Worm (Caenorhabditis elegans) whole organism, young adult: ENCODE results near the gene rpl-11.1.

Experiments used
- B0019.2 ChIP-seq: fragments of 200-800 bp; sonication (Bioruptor generic); conservative IDR thresholded peaks from 2 replicates; pipeline ENCODE4 v1.3.6; 2022; ENCODE audit warnings: missing genetic modification reagents, missing genetic modification characterization, missing compliant biosample characterization
- C06A6.2 ChIP-seq: fragments of 200-800 bp; sonication (Bioruptor generic); conservative IDR thresholded peaks from 2 replicates; pipeline ENCODE4 v1.3.6; 2022; ENCODE audit warnings: missing genetic modification characterization, missing compliant biosample characterization
- C17E4.6 ChIP-seq: fragments of 200-800 bp; sonication (Bioruptor generic); IDR thresholded peaks from 2 replicates; pipeline ENCODE4 v1.3.6; 2022; ENCODE audit warnings: missing genetic modification reagents, missing genetic modification characterization, missing compliant biosample characterization
- F33H1.4 ChIP-seq: fragments of 200-800 bp; sonication (Bioruptor generic); IDR thresholded peaks from 2 replicates; pipeline ENCODE4 v1.3.6; 2022; ENCODE audit warnings: missing genetic modification reagents, missing genetic modification characterization, missing compliant biosample characterization
- K11D2.4 ChIP-seq: fragments of 200-800 bp; sonication (Bioruptor generic); IDR thresholded peaks from 2 replicates; pipeline ENCODE4 v1.3.6; 2022; ENCODE audit warnings: missing genetic modification reagents, missing genetic modification characterization, missing compliant biosample characterization
- T26A5.8 ChIP-seq: sonication (generic microtip); optimal IDR thresholded peaks from 2 replicates; lab custom pipeline; 2016; ENCODE audit warnings: missing genetic modification characterization, missing compliant biosample characterization
- Y53F4B.3 ChIP-seq: fragments of 200-800 bp; sonication (Bioruptor generic); IDR thresholded peaks from 2 replicates; pipeline ENCODE4 v1.3.6; 2022; ENCODE audit warnings: missing genetic modification reagents, missing genetic modification characterization, missing compliant biosample characterization
- Y53G8AR.9 ChIP-seq: fragments of 200-800 bp; sonication (Bioruptor generic); conservative IDR thresholded peaks from 2 replicates; pipeline ENCODE4 v1.3.6; 2022; ENCODE audit warnings: missing genetic modification reagents, missing genetic modification characterization, missing compliant biosample characterization
- Y56A3A.18 ChIP-seq: fragments of 200-800 bp; sonication (Bioruptor generic); IDR thresholded peaks from 2 replicates; pipeline ENCODE4 v1.3.6; 2022; ENCODE audit warnings: missing genetic modification reagents, missing genetic modification characterization, missing compliant biosample characterization
- Y95B8A.8 ChIP-seq: fragments of 200-800 bp; sonication (Bioruptor generic); IDR thresholded peaks from 2 replicates; pipeline ENCODE4 v1.3.6; 2022; ENCODE audit warnings: missing genetic modification reagents, missing genetic modification characterization, missing compliant biosample characterization
- ZK185.1 ChIP-seq: sonication (generic microtip); optimal IDR thresholded peaks from 2 replicates; lab custom pipeline; 2016; ENCODE audit warnings: mild to moderate bottlenecking, missing genetic modification characterization, missing compliant biosample characterization; ENCODE audit not compliant: poor library complexity, severe bottlenecking
- atf-7 ChIP-seq: sonication (generic microtip); optimal IDR thresholded peaks from 2 replicates; lab custom pipeline; 2017; ENCODE audit warnings: mild to moderate bottlenecking, missing genetic modification characterization, missing compliant biosample characterization
- athp-1 ChIP-seq: sonication (generic microtip); optimal IDR thresholded peaks from 2 replicates; lab custom pipeline; 2017; ENCODE audit warnings: mild to moderate bottlenecking, missing genetic modification characterization, missing compliant biosample characterization
- attf-3 ChIP-seq: fragments of 200-800 bp; sonication (Bioruptor generic); conservative IDR thresholded peaks from 2 replicates; pipeline ENCODE4 v1.3.6; 2022; ENCODE audit warnings: missing genetic modification reagents, missing genetic modification characterization, missing compliant biosample characterization
- attf-5 ChIP-seq: fragments of 200-800 bp; sonication (Bioruptor generic); optimal IDR thresholded peaks from 2 replicates; lab custom pipeline; 2018; ENCODE audit warnings: mild to moderate bottlenecking, missing genetic modification characterization, missing compliant biosample characterization
- attf-6 ChIP-seq: fragments of 200-800 bp; sonication (Bioruptor generic); IDR thresholded peaks from 2 replicates; pipeline ENCODE4 v1.3.6; 2022; ENCODE audit warnings: missing genetic modification reagents, missing genetic modification characterization, missing compliant biosample characterization
- bed-1 ChIP-seq: fragments of 200-800 bp; sonication (Bioruptor generic); IDR thresholded peaks from 2 replicates; pipeline ENCODE4 v1.3.6; 2022; ENCODE audit warnings: missing genetic modification reagents, missing genetic modification characterization, missing compliant biosample characterization
- bed-2 ChIP-seq: fragments of 200-800 bp; sonication (Bioruptor generic); IDR thresholded peaks from 2 replicates; pipeline ENCODE4 v1.3.6; 2022; ENCODE audit warnings: missing genetic modification reagents, missing genetic modification characterization, missing compliant biosample characterization
- ceh-100 ChIP-seq: fragments of 200-800 bp; sonication (Bioruptor generic); IDR thresholded peaks from 2 replicates; pipeline ENCODE4 v1.3.6; 2022; ENCODE audit warnings: missing genetic modification reagents, missing genetic modification characterization, missing compliant biosample characterization
- ceh-58 ChIP-seq: fragments of 200-800 bp; sonication (Bioruptor generic); IDR thresholded peaks from 2 replicates; pipeline ENCODE4 v1.3.6; 2022; ENCODE audit warnings: missing genetic modification characterization, missing compliant biosample characterization
- ceh-79 ChIP-seq: sonication (generic microtip); optimal IDR thresholded peaks from 2 replicates; lab custom pipeline; 2017; ENCODE audit warnings: mild to moderate bottlenecking, missing genetic modification characterization, missing compliant biosample characterization
- die-1 ChIP-seq: sonication (generic microtip); optimal IDR thresholded peaks from 2 replicates; lab custom pipeline; 2016; ENCODE audit warnings: missing genotype, mild to moderate bottlenecking, missing genetic modification characterization, missing compliant biosample characterization
- dox-1 ChIP-seq: fragments of 200-800 bp; sonication (Bioruptor generic); IDR thresholded peaks from 2 replicates; pipeline ENCODE4 v1.3.6; 2022; ENCODE audit warnings: missing genetic modification reagents, missing genetic modification characterization, missing compliant biosample characterization
- egrh-3 ChIP-seq: fragments of 200-800 bp; sonication (Bioruptor generic); IDR thresholded peaks from 2 replicates; pipeline ENCODE4 v1.3.6; 2022; ENCODE audit warnings: missing genetic modification reagents, missing genetic modification characterization, missing compliant biosample characterization
- ets-4 ChIP-seq: fragments of 200-800 bp; sonication (Bioruptor generic); optimal IDR thresholded peaks from 2 replicates; lab custom pipeline; 2018; ENCODE audit warnings: mild to moderate bottlenecking, missing genetic modification characterization, missing compliant biosample characterization
- fkh-3 ChIP-seq: sonication (generic microtip); optimal IDR thresholded peaks from 2 replicates; lab custom pipeline; 2016; ENCODE audit warnings: mild to moderate bottlenecking, missing genetic modification characterization, missing compliant biosample characterization
- hmg-20 ChIP-seq: fragments of 200-800 bp; sonication (Bioruptor generic); IDR thresholded peaks from 2 replicates; pipeline ENCODE4 v1.3.6; 2022; ENCODE audit warnings: missing genetic modification reagents, missing genetic modification characterization, missing compliant biosample characterization
- let-607 ChIP-seq, 2 experiments: fragments of 200-800 bp in 1 of 2; sonication (Bioruptor generic) in 1 of 2; sonication (generic microtip) in 1 of 2; optimal IDR thresholded peaks; 2 replicates each; lab custom pipeline; 2016 to 2018; ENCODE audit warnings: mild to moderate bottlenecking in 2 of 2, missing compliant biosample characterization in 2 of 2, missing genetic modification characterization in 2 of 2, moderate library complexity in 2 of 2, missing genotype in 1 of 2
- lin-35 ChIP-seq, 3 experiments: fragments of 150-350 bp in 2 of 3; sonication (generic microtip) in 1 of 3; optimal IDR thresholded peaks; 2 replicates each; lab custom pipeline; 2014 to 2018; ENCODE audit warnings: missing biosample characterization in 3 of 3, missing genetic modification characterization in 3 of 3, missing genetic modification reagents in 3 of 3
- lin-40 ChIP-seq: sonication (generic microtip); optimal IDR thresholded peaks from 2 replicates; lab custom pipeline; 2016; ENCODE audit warnings: missing genetic modification characterization, mild to moderate bottlenecking, missing compliant biosample characterization, missing genotype, missing genetic modification reagents
- lir-1 ChIP-seq: fragments of 200-800 bp; sonication (Bioruptor generic); conservative IDR thresholded peaks from 2 replicates; pipeline ENCODE4 v1.3.6; 2022; ENCODE audit warnings: missing genetic modification reagents, missing genetic modification characterization, missing compliant biosample characterization
- madf-10 ChIP-seq: sonication (generic microtip); optimal IDR thresholded peaks from 2 replicates; lab custom pipeline; 2016; ENCODE audit warnings: mild to moderate bottlenecking, missing genetic modification characterization, missing compliant biosample characterization
- mes-4 ChIP-seq: sonication (generic microtip); optimal IDR thresholded peaks from 2 replicates; lab custom pipeline; 2016; ENCODE audit warnings: missing genotype, missing genetic modification characterization, missing compliant biosample characterization
- mxl-1 ChIP-seq: sonication (generic microtip); optimal IDR thresholded peaks from 2 replicates; lab custom pipeline; 2016; ENCODE audit warnings: missing genetic modification characterization, missing compliant biosample characterization
- nfyb-1 ChIP-seq: fragments of 200-800 bp; sonication (Bioruptor generic); IDR thresholded peaks from 2 replicates; pipeline ENCODE4 v1.3.6; 2022; ENCODE audit warnings: missing genetic modification reagents, missing genetic modification characterization, missing compliant biosample characterization
- nhr-80 ChIP-seq: sonication (generic microtip); optimal IDR thresholded peaks from 2 replicates; lab custom pipeline; 2016; ENCODE audit warnings: missing genetic modification characterization, missing compliant biosample characterization
- nhr-90 ChIP-seq: sonication (generic microtip); optimal IDR thresholded peaks from 2 replicates; lab custom pipeline; 2016; ENCODE audit warnings: missing genotype, mild to moderate bottlenecking, missing genetic modification characterization, missing compliant biosample characterization
- pbrm-1 ChIP-seq: fragments of 200-800 bp; sonication (Bioruptor generic); IDR thresholded peaks from 2 replicates; pipeline ENCODE4 v1.3.6; 2022; ENCODE audit warnings: missing genetic modification reagents, missing genetic modification characterization, missing compliant biosample characterization
- rpc-1 ChIP-seq, 2 experiments: fragments of 150-350 bp in 1 of 2; sonication (generic microtip) in 1 of 2; optimal IDR thresholded peaks; 2 replicates each; lab custom pipeline; 2014 to 2018; ENCODE audit warnings: missing biosample characterization in 1 of 2, missing genetic modification characterization in 1 of 2, missing genetic modification reagents in 1 of 2, missing genotype in 1 of 2
- sptf-2 ChIP-seq: fragments of 200-800 bp; sonication (Bioruptor generic); optimal IDR thresholded peaks from 2 replicates; lab custom pipeline; 2018; ENCODE audit warnings: mild to moderate bottlenecking, missing genetic modification characterization, missing compliant biosample characterization
- tlf-1 ChIP-seq: fragments of 200-800 bp; sonication (Bioruptor generic); optimal IDR thresholded peaks from 2 replicates; lab custom pipeline; 2018; ENCODE audit warnings: mild to moderate bottlenecking, missing genetic modification characterization, missing compliant biosample characterization
- unc-130 ChIP-seq: sonication (generic microtip); optimal IDR thresholded peaks from 2 replicates; lab custom pipeline; 2016; ENCODE audit warnings: missing genetic modification reagents, missing genetic modification characterization, missing compliant biosample characterization
- unc-62 ChIP-seq: fragments of 150-350 bp; optimal IDR thresholded peaks from 2 replicates; lab custom pipeline; 2014; ENCODE audit warnings: missing biosample characterization, missing genetic modification reagents, missing genetic modification characterization
- zfh-2 ChIP-seq: fragments of 200-800 bp; sonication (Bioruptor generic); conservative IDR thresholded peaks from 2 replicates; pipeline ENCODE4 v1.3.6; 2022; ENCODE audit warnings: missing genetic modification reagents, missing genetic modification characterization, missing compliant biosample characterization
- zim-3 ChIP-seq: sonication (generic microtip); optimal IDR thresholded peaks from 2 replicates; lab custom pipeline; 2017; ENCODE audit warnings: mild to moderate bottlenecking, missing genetic modification characterization, moderate library complexity, missing compliant biosample characterization
- ztf-18 ChIP-seq: sonication (generic microtip); optimal IDR thresholded peaks from 2 replicates; lab custom pipeline; 2016; ENCODE audit warnings: missing genotype, mild to moderate bottlenecking, missing genetic modification characterization, missing compliant biosample characterization
- ztf-26 ChIP-seq: sonication (generic microtip); optimal IDR thresholded peaks from 2 replicates; lab custom pipeline; 2017; ENCODE audit warnings: missing genetic modification characterization, missing compliant biosample characterization
- ztf-28 ChIP-seq: fragments of 200-800 bp; sonication (Bioruptor generic); IDR thresholded peaks from 2 replicates; pipeline ENCODE4 v1.3.6; 2022; ENCODE audit warnings: missing genetic modification reagents, missing genetic modification characterization, missing compliant biosample characterization
- ztf-3 ChIP-seq: fragments of 200-800 bp; sonication (Bioruptor generic); optimal IDR thresholded peaks from 2 replicates; lab custom pipeline; 2018; ENCODE audit warnings: mild to moderate bottlenecking, missing genetic modification characterization, missing compliant biosample characterization
- ztf-6 ChIP-seq: fragments of 200-800 bp; sonication (Bioruptor generic); IDR thresholded peaks from 2 replicates; pipeline ENCODE4 v1.3.6; 2022; ENCODE audit warnings: missing genetic modification reagents, missing genetic modification characterization, missing compliant biosample characterization

Gene rpl-11.1

DNA sequence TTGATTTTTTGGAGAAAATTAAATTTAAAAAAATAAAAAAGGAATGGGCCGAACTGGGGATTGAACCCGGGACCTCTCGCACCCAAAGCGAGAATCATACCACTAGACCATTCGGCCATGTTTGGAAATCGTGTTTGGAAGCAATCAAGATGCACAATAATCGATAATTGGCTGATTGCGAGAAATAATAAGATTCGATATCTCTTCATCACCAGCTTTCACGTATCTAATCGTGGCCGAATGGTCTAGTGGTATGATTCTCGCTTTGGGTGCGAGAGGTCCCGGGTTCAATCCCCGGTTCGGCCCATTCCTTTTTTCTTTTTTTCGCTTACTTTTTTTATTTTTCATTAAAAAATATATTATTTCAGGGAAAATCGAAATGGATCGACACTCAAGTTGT lies 3.8 kb downstream of the rpl-11.1 start:
- TF ChIP-seq ztf-26 (tag; lab: Kevin White, UChicago) (no peak), unc-62 (GFP tag; lab: Kevin White, UChicago) (no peak), egrh-3 (no peak), atf-7 (tag; lab: Kevin White, UChicago) (no peak), let-607 (tag; optimal IDR thresholded peaks at IDR 0.05; lab: Kevin White, UChicago) (no peak), athp-1 (peak; percentile 9), nhr-80 (tag; lab: Kevin White, UChicago) (no peak), F33H1.4 (0 out of 2 replicates have a peak, but pooled peaks have one; percentile 13), ztf-6 (no peak), Y53G8AR.9 (GFP tag; lab: Robert Waterston, UW) (0 out of 2 replicates have a peak, but pooled peaks have one; percentile 33), rpc-1 (optimal IDR thresholded peaks at IDR 0.05; lab: Kevin White, UChicago) (peak; percentile 58), rpc-1 (tag; optimal IDR thresholded peaks at IDR 0.05; lab: Kevin White, UChicago) (peak; percentile 76), mes-4 (tag; lab: Kevin White, UChicago) (no peak), ztf-28 (GFP tag; lab: Robert Waterston, UW) (no peak), C06A6.2 (no peak), ztf-3 (GFP tag; lab: Kevin White, UChicago) (no peak), bed-2 (GFP tag; lab: Robert Waterston, UW) (no peak), K11D2.4 (GFP tag; lab: Robert Waterston, UW) (no peak), nfyb-1 (GFP tag; lab: Robert Waterston, UW) (no peak), tlf-1 (GFP tag; lab: Kevin White, UChicago) (no peak), Y56A3A.18 (GFP tag; lab: Robert Waterston, UW) (no peak), ZK185.1 (tag; lab: Kevin White, UChicago) (no peak), ceh-58 (GFP tag; lab: Robert Waterston, UW) (no peak), unc-130 (GFP tag; lab: Kevin White, UChicago) (no peak), attf-3 (GFP tag; lab: Robert Waterston, UW) (0 out of 2 replicates have a peak, but pooled peaks have one; percentile 13), zim-3 (tag; lab: Kevin White, UChicago) (no peak), attf-6 (0 out of 2 replicates have a peak, but pooled peaks have one; percentile 13), sptf-2 (GFP tag; lab: Kevin White, UChicago) (no peak), ztf-18 (tag; lab: Kevin White, UChicago) (no peak), mxl-1 (no peak), ets-4 (GFP tag; lab: Kevin White, UChicago) (no peak), Y53F4B.3 (GFP tag; lab: Robert Waterston, UW) (peak; percentile 28; the same call in 1 of the 2 replicates), dox-1 (GFP tag; lab: Robert Waterston, UW) (no peak), fkh-3 (tag; lab: Kevin White, UChicago) (no peak), lin-35 (GFP tag; optimal IDR thresholded peaks at IDR 0.05; lab: Kevin White, UChicago) (no peak), T26A5.8 (no peak), zfh-2 (GFP tag; lab: Robert Waterston, UW) (no peak), pbrm-1 (GFP tag; lab: Robert Waterston, UW) (peak; percentile 7; the same call in 1 of the 2 replicates), die-1 (tag; lab: Kevin White, UChicago) (peak; percentile 54), hmg-20 (GFP tag; lab: Robert Waterston, UW) (no peak), attf-5 (GFP tag; lab: Kevin White, UChicago) (no peak), ceh-79 (tag; lab: Kevin White, UChicago) (no peak), B0019.2 (GFP tag; lab: Robert Waterston, UW) (no peak), lir-1 (GFP tag; lab: Robert Waterston, UW) (no peak), Y95B8A.8 (GFP tag; lab: Robert Waterston, UW) (no peak), C17E4.6 (no peak), nhr-90 (tag; lab: Kevin White, UChicago) (no peak), madf-10 (tag; lab: Kevin White, UChicago) (no peak), lin-40 (tag; lab: Kevin White, UChicago) (no peak), bed-1 (GFP tag; lab: Robert Waterston, UW) (no peak), ceh-100 (GFP tag; lab: Robert Waterston, UW) (no peak)
